Worm (Caenorhabditis elegans): Measurements from ENCODE around the gene T24B8.4.
A peak's percentile ranks its signal among the peaks of the same experiment; 100 is the strongest.

Gene T24B8.4

DNA sequence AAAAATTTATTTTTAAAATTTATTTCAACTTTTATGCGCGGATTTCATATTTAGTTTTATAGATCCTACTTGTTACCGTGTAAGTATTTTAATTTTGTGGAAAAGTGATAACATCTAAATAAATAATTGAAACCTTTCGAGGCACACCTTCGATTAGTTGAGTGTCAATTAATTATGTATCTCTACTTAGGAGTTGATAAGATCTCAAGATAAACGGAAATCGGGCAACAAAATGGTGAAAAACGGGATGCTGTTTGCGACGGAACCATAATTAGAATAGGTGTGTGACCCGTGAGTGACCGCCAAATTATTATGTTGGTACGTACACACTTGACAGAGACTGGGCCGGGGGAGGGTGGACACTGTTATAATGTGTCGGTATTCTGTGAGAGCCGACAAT, 44.3 kb downstream of the T24B8.4 start:
- TF ChIP-seq npax-4 (tag; optimal IDR thresholded peaks at IDR 0.05): no peak
- TF ChIP-seq ref-2 (tag; optimal IDR thresholded peaks at IDR 0.05): no peak
- TF ChIP-seq elt-2 (tag; optimal IDR thresholded peaks at IDR 0.05): no peak
- no peak for TF ChIP-seq hlh-15 (tag; optimal IDR thresholded peaks at IDR 0.05)
- TF ChIP-seq dve-1 (tag; optimal IDR thresholded peaks at IDR 0.05): no peak
- TF ChIP-seq eyg-1 (tag; optimal IDR thresholded peaks at IDR 0.05): no peak
- TF ChIP-seq sox-4 (tag; optimal IDR thresholded peaks at IDR 0.05): no peak
- TF ChIP-seq ceh-24 (tag; optimal IDR thresholded peaks at IDR 0.05): no peak
- no peak for TF ChIP-seq C08G9.2 (tag; optimal IDR thresholded peaks at IDR 0.05)
- no peak for TF ChIP-seq unc-3 (GFP tag; conservative IDR thresholded peaks at IDR 0.05)
- TF ChIP-seq unc-3 (tag; optimal IDR thresholded peaks at IDR 0.05): no peak

DNA sequence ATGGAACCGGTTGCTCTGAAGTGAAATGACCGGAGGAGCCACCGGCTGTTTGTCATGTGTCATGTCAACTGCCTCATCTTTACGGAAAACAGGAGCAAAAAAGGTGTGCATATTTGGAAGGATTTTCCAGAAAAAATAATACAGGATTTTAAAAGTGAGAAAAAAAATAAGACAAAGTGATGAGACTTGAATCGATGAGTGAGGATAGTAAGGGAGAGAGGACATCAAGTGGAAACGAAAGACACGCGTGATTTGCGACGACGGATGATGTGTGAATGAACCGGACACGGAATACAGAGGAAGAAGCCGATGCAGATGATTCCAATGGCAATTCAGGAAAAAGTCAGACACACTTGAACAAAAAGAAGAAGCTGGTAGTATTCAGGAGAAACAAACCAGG, 46.3 kb downstream of the T24B8.4 start:
- TF ChIP-seq ceh-48 (tag; optimal IDR thresholded peaks at IDR 0.05) (no peak), ceh-30 (tag; optimal IDR thresholded peaks at IDR 0.05) (no peak), hlh-30 (tag; optimal IDR thresholded peaks at IDR 0.05; ENCODE audit: insufficient read depth) (no peak), npax-4 (tag; optimal IDR thresholded peaks at IDR 0.05) (no peak), pat-9 (tag; optimal IDR thresholded peaks at IDR 0.05) (no peak), nhr-11 (tag; optimal IDR thresholded peaks at IDR 0.05) (no peak), unc-55 (GFP tag; optimal IDR thresholded peaks at IDR 0.05) (no peak), unc-3 (GFP tag; conservative IDR thresholded peaks at IDR 0.05) (no peak), unc-3 (tag; optimal IDR thresholded peaks at IDR 0.05) (no peak), elt-2 (tag; optimal IDR thresholded peaks at IDR 0.05) (no peak)

ce11 chrII:9021625-9022024, 49.0 kb downstream of the T24B8.4 start:
- TF ChIP-seq lim-6 (tag; optimal IDR thresholded peaks at IDR 0.05): no peak
- TF ChIP-seq ceh-31 (tag; optimal IDR thresholded peaks at IDR 0.05): no peak
- no peak for TF ChIP-seq dve-1 (tag; optimal IDR thresholded peaks at IDR 0.05)
- no peak for TF ChIP-seq ceh-45 (GFP tag; IDR thresholded peaks at IDR 0.05)
- TF ChIP-seq elt-2 (tag; optimal IDR thresholded peaks at IDR 0.05): no peak
- TF ChIP-seq lin-11 (tag; optimal IDR thresholded peaks at IDR 0.05): no peak
- no peak for TF ChIP-seq sox-2 (GFP tag; IDR thresholded peaks at IDR 0.05)
- TF ChIP-seq fkh-10 (GFP tag; optimal IDR thresholded peaks at IDR 0.05): no peak

DNA sequence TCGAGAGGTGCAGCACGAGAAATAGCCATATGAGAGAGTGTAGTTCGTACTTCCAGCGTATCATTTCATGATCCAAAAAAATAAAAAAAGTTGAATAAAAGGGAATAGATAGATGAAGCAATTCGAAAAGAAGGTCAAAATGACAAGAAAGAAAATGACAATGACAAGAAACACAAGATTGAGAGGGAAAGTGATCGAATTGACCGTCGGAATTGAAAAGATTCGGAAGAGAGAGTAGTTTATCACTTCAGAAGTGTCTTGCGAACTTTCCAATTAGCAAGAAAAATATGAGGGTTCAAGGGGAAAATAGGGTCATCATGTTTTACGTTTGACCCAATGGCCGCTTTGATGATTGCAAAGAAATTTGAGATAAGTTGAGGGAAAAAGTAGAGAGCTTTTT, 50.9 kb downstream of the T24B8.4 start, which contains the start of gene dep-1:
Gene dep-1, minus strand, starts transcription at position 95 of the 400 bp plus-strand sequence.
- TF ChIP-seq K09A11.1 (tag; optimal IDR thresholded peaks at IDR 0.05; ENCODE audit: insufficient read depth) (no peak), pha-2 (tag; optimal IDR thresholded peaks at IDR 0.05) (no peak), K02D7.2 (tag; optimal IDR thresholded peaks at IDR 0.05) (no peak), pros-1 (tag; optimal IDR thresholded peaks at IDR 0.05) (no peak), zip-5 (tag; optimal IDR thresholded peaks at IDR 0.05) (no peak), fkh-10 (GFP tag; optimal IDR thresholded peaks at IDR 0.05) (no peak)

ce11 chrII:9017628-9018027, 53.0 kb downstream of the T24B8.4 start:
- TF ChIP-seq eyg-1 (tag; optimal IDR thresholded peaks at IDR 0.05) (no peak), hlh-6 (tag; optimal IDR thresholded peaks at IDR 0.05) (no peak), ceh-24 (tag; optimal IDR thresholded peaks at IDR 0.05) (no peak), pax-1 (tag; optimal IDR thresholded peaks at IDR 0.05) (no peak)

DNA sequence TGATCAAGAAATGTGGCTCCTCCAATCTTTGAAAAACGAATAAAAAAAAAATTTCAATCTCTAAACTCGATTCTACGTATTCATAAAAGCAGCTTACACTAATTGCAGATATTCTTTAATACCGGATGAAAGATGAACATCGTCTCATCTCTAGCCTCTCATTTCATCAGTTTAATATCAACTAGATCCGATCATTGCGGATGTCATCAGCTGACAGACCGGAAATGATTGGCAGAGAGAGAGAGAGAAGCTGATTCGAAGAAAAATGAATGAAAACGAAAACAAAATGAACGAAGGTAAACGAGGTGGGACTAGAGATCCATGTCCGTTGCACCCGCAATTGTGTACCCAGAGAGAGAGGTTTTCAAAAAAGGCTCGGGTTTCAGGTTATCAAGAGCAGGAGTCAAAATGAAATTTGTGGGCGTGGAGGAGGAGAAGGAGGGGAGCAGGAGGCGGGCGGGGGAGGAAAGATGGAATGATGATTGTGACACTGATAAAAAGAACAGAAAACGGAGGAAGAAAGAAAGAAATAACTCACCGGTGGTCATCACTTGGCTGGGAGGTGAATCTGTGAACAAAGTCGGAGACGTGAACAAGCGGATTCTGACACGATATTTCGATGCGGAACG, 55.6 kb downstream of the T24B8.4 start:
- TF ChIP-seq ceh-18 (tag; optimal IDR thresholded peaks at IDR 0.05) (peak; percentile 1), ref-2 (tag; optimal IDR thresholded peaks at IDR 0.05) (no peak), ceh-19 (GFP tag; optimal IDR thresholded peaks at IDR 0.05) (peak; percentile 17)

All from whole organism, late embryonic.